Fruit fly (Drosophila melanogaster) whole organism, wandering third instar larva: ENCODE measurements around the gene CG33631.

Source experiments
- Abd-B ChIP-seq: fragments of >200 bp; optimal IDR thresholded peaks from 2 replicates; lab custom pipeline; 2017; ENCODE audit warnings: missing biosample characterization, missing genetic modification characterization
- CG32264 ChIP-seq: fragments of 200-800 bp; sonication (Bioruptor generic); optimal IDR thresholded peaks from 2 replicates; lab custom pipeline; 2016; ENCODE audit warnings: missing biosample characterization, missing genetic modification characterization
- CrebA ChIP-seq: fragments of 200-800 bp; sonication (Bioruptor generic); optimal IDR thresholded peaks from 2 replicates; lab custom pipeline; 2016; ENCODE audit warnings: missing biosample characterization, mild to moderate bottlenecking, missing genetic modification characterization, borderline replicate concordance
- Dfd ChIP-seq: fragments of >200 bp; optimal IDR thresholded peaks from 2 replicates; lab custom pipeline; 2017; ENCODE audit warnings: missing biosample characterization, missing genetic modification characterization
- Dif ChIP-seq: fragments of 200-275, 200-300 bp; sonication (Bioruptor generic); optimal IDR thresholded peaks from 2 replicates; lab custom pipeline; 2018; ENCODE audit warnings: missing biosample characterization, missing genetic modification characterization; ENCODE audit not compliant: partially characterized antibody
- GATAd ChIP-seq: sonication (Bioruptor generic); optimal IDR thresholded peaks from 2 replicates; lab custom pipeline; 2016; ENCODE audit warnings: missing biosample characterization, missing genetic modification characterization
- HLH106 ChIP-seq: fragments of 200-800 bp; optimal IDR thresholded peaks from 3 replicates; lab custom pipeline; 2019; ENCODE audit warnings: missing biosample characterization, mild to moderate bottlenecking, missing genetic modification characterization, moderate library complexity
- Hr78 ChIP-seq: fragments of >200 bp; optimal IDR thresholded peaks from 2 replicates; lab custom pipeline; 2017; ENCODE audit warnings: missing biosample characterization, missing genetic modification characterization
- Hr83 ChIP-seq: fragments of 200-300 bp; sonication (Bioruptor generic); optimal IDR thresholded peaks from 2 replicates; lab custom pipeline; 2016; ENCODE audit warnings: missing biosample characterization, mild to moderate bottlenecking, missing genetic modification characterization, moderate library complexity; ENCODE audit not compliant: poor library complexity, severe bottlenecking
- Jra ChIP-seq: sonication (Bioruptor generic); optimal IDR thresholded peaks from 2 replicates; lab custom pipeline; 2016; ENCODE audit warnings: missing biosample characterization, missing genetic modification characterization
- Mio ChIP-seq: sonication (Bioruptor generic); optimal IDR thresholded peaks from 2 replicates; lab custom pipeline; 2016; ENCODE audit warnings: missing biosample characterization, missing genetic modification characterization
- Myc ChIP-seq: fragments of >200 bp; optimal IDR thresholded peaks from 2 replicates; lab custom pipeline; 2017
- OdsH ChIP-seq: fragments of 200-800 bp; sonication (Bioruptor generic); optimal IDR thresholded peaks from 2 replicates; lab custom pipeline; 2016; ENCODE audit warnings: missing biosample characterization, mild to moderate bottlenecking, missing genetic modification characterization
- Rel ChIP-seq, 2 experiments: fragments of 200-800 bp; sonication (Bioruptor generic) in 1 of 2; optimal IDR thresholded peaks; 2 replicates in 1 of 2; 3 replicates in 1 of 2; lab custom pipeline; 2016 to 2019; ENCODE audit warnings: mild to moderate bottlenecking in 2 of 2, missing biosample characterization in 2 of 2, missing genetic modification characterization in 2 of 2, moderate library complexity in 1 of 2
- Vsx2 ChIP-seq: fragments of 200-300, 225-300 bp; sonication (Bioruptor generic); optimal IDR thresholded peaks from 2 replicates; lab custom pipeline; 2018; ENCODE audit warnings: missing biosample characterization, missing genetic modification characterization; ENCODE audit not compliant: partially characterized antibody
- br ChIP-seq: fragments of 200-800 bp; sonication (Bioruptor generic); optimal IDR thresholded peaks from 2 replicates; lab custom pipeline; 2016; ENCODE audit warnings: missing biosample characterization, missing genetic modification characterization
- brk ChIP-seq: fragments of 200-800 bp; sonication (Bioruptor generic); optimal IDR thresholded peaks from 2 replicates; lab custom pipeline; 2016; ENCODE audit warnings: missing biosample characterization, mild to moderate bottlenecking, missing genetic modification characterization
- dl ChIP-seq, 2 experiments: fragments of 175-275, 200-275 bp in 1 of 2; fragments of 200-275 bp in 1 of 2; sonication (Bioruptor generic); optimal IDR thresholded peaks; lab custom pipeline; 2018; ENCODE audit warnings: mild to moderate bottlenecking in 2 of 2, missing biosample characterization in 2 of 2, missing genetic modification characterization in 2 of 2, moderate library complexity in 2 of 2; ENCODE audit not compliant: partially characterized antibody in 2 of 2, insufficient read depth in 1 of 2
- ey ChIP-seq: fragments of 200-800 bp; sonication (Bioruptor generic); optimal IDR thresholded peaks from 2 replicates; lab custom pipeline; 2016; ENCODE audit warnings: missing biosample characterization, missing genetic modification characterization
- foxo ChIP-seq, 2 experiments: fragments of 200-800 bp; sonication (Bioruptor generic); optimal IDR thresholded peaks; 2 replicates in 1 of 2; 3 replicates in 1 of 2; lab custom pipeline; 2016 to 2017; ENCODE audit warnings: missing biosample characterization in 2 of 2, missing genetic modification characterization in 2 of 2
- fru ChIP-seq: fragments of 200-800 bp; sonication (Bioruptor generic); optimal IDR thresholded peaks from 3 replicates; lab custom pipeline; 2016; ENCODE audit warnings: missing biosample characterization, mild to moderate bottlenecking, missing genetic modification characterization
- h ChIP-seq: fragments of 200-800 bp; sonication (Bioruptor generic); optimal IDR thresholded peaks from 3 replicates; lab custom pipeline; 2016; ENCODE audit warnings: missing biosample characterization, mild to moderate bottlenecking, missing genetic modification characterization
- jim ChIP-seq: fragments of 175-275, 200-325 bp; sonication (Bioruptor generic); optimal IDR thresholded peaks from 2 replicates; lab custom pipeline; 2016; ENCODE audit warnings: missing biosample characterization, mild to moderate bottlenecking, missing genetic modification characterization
- lola ChIP-seq: fragments of >200 bp; optimal IDR thresholded peaks from 2 replicates; lab custom pipeline; 2017; ENCODE audit warnings: missing biosample characterization, missing genetic modification characterization
- psq ChIP-seq: fragments of 200-800 bp; sonication (Bioruptor generic); optimal IDR thresholded peaks from 3 replicates; lab custom pipeline; 2017; ENCODE audit warnings: missing biosample characterization, mild to moderate bottlenecking, missing genetic modification characterization, moderate library complexity
- rgr ChIP-seq: fragments of 200-800 bp; sonication (Bioruptor generic); optimal IDR thresholded peaks from 3 replicates; lab custom pipeline; 2016; ENCODE audit warnings: missing biosample characterization, mild to moderate bottlenecking, missing genetic modification characterization
- sage ChIP-seq: fragments of 200-800 bp; sonication (Bioruptor generic); optimal IDR thresholded peaks from 2 replicates; lab custom pipeline; 2016; ENCODE audit warnings: missing biosample characterization, mild to moderate bottlenecking, missing genetic modification characterization
- sv ChIP-seq: fragments of 200-800 bp; sonication (Bioruptor generic); optimal IDR thresholded peaks from 3 replicates; lab custom pipeline; 2016; ENCODE audit warnings: missing biosample characterization, missing genetic modification characterization
- tai ChIP-seq: sonication (Bioruptor generic); optimal IDR thresholded peaks from 2 replicates; lab custom pipeline; 2016; ENCODE audit warnings: missing biosample characterization, missing genetic modification characterization
- usp ChIP-seq: fragments of >200 bp; optimal IDR thresholded peaks from 2 replicates; lab custom pipeline; 2017; ENCODE audit warnings: missing biosample characterization, missing genetic modification characterization
- woc ChIP-seq: sonication (Bioruptor generic); optimal IDR thresholded peaks from 2 replicates; lab custom pipeline; 2016; ENCODE audit warnings: missing biosample characterization, mild to moderate bottlenecking, missing genetic modification characterization

CG33631 gene

dm6 chr3R:10067605-10068004 is 3.8 kb downstream of the CG33631 start, which contains the start of gene CG33784:
TSS of gene CG33784 (plus strand) at chr3R:10067905.
- TF ChIP-seq foxo (GFP tag; optimal IDR thresholded peaks at IDR 0.05; lab: Kevin White, UChicago) (no peak), brk (GFP tag; lab: Kevin White, UChicago) (no peak), psq (GFP tag; lab: Kevin White, UChicago) (no peak), woc (GFP tag; lab: Kevin White, UChicago) (no peak), sv (GFP tag; lab: Kevin White, UChicago) (no peak), CG32264 (no peak), lola (GFP tag; lab: Kevin White, UChicago) (no peak), tai (GFP tag; lab: Kevin White, UChicago) (no peak), Myc (lab: Kevin White, UChicago) (no peak), ey (GFP tag; lab: Kevin White, UChicago) (no peak), jim (GFP tag; lab: Kevin White, UChicago) (no peak)

DNA sequence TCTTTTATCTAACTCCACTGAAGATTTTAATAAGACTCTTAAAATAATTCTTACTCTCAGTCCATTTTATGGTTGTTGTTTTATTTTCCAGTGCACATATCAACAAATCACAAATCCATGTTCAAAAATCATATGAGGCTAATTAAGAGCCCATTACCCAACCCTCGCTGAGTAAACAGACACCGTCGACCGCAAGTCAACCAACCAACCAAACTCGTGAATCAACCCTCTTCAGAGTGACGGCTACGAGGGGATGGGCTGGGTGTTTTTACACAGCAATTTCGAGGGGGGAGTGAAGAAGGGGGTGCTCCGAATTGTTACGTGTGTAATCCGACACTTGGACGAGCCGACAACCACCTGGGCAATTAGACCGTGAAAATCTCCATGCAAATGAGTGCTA is 5.0 kb downstream of the CG33631 start:
- TF ChIP-seq tai (GFP tag; lab: Kevin White, UChicago): no peak
- peak; percentile 92 for TF ChIP-seq Vsx2 (GFP tag; lab: Kevin White, UChicago)

DNA sequence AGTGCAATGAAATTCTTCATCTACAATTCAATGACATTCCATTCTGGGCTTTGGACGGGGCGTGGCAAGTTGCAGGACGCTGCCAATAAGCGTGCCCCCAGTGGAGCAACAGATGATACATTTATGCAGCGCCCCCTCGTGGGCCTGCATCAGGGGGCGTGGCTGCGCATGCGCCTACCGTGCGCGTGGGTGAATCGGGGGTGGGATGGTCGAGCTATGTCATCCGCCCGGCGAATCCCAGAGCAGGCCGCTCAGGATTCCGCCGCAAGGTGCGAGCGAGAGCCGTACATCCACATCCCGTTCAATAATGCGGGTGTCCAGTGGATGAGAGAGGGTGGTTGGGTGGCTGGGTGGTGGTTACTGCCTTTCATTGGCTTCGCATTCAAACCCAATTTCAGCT is 6.4 kb downstream of the CG33631 start:
- TF ChIP-seq usp (no peak), HLH106 (tag; lab: Kevin White, UChicago) (no peak), Mio (no peak), ey (GFP tag; lab: Kevin White, UChicago) (no peak), Myc (lab: Kevin White, UChicago) (no peak), dl (GFP tag; optimal IDR thresholded peaks at IDR 0.05; lab: Kevin White, UChicago; ENCODE audit: insufficient read depth in 1 of 2, partially characterized antibody in 2 of 2) (peak in 1 of 2 experiments; percentile 13)

- TF ChIP-seq Vsx2 (GFP tag; lab: Kevin White, UChicago): no peak
- TF ChIP-seq Dfd (GFP tag; lab: Kevin White, UChicago): peak; percentile 25
Measured at dm6 chr3R:10070817-10071216, 7.0 kb downstream of the CG33631 start, which contains the start of gene nerfin-2. TSS of gene nerfin-2 (plus strand) at chr3R:10071117.

DNA sequence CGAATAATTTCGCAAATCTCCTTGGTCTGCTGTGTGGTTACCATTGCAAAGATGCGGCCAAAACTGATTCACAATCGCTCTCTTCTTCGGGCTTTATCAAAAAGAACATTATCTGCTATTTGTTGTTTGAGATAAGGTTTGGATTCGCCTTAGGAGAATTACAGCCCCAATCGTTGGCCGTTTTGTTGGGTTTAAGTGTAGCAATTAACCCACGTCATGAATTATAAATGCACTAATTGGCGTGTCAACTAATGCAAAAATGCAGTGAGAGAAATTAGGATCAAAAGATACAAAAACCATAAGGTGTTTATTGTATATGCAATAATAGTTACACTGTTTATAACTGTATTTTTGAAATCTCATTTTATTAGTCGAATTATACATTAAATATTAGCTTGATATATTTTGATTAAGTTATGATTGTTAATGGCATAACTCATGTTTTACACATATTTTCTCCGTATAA is 11.5 kb downstream of the CG33631 start, which contains the start of gene Alp13:
Alp13 (minus strand) TSS at position 51 of the 466 bp plus-strand sequence.
- TF ChIP-seq Jra (no peak), CrebA (GFP tag; lab: Kevin White, UChicago) (no peak), GATAd (GFP tag; lab: Kevin White, UChicago) (no peak), h (GFP tag; lab: Kevin White, UChicago) (no peak), usp (no peak)
- TF ChIP-seq, all 38 proteins: peak for 0

DNA sequence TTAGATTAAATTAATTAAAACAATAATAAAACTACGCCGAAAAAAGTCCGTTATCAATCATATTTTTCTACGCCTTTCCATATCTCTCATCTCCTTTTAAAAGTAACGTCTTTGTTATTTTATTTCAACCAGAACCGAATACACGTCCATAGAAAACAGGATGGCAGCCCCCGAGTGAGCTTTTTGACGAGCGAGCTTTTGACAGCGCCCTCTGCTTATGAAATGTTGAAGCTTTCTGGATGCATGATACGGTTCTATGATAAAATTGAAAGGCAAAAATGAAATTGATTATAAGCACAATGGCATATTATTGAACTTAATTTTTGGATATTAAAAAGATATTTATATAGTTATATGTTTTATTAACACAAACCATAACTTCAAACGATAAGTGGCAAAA is 12.9 kb downstream of the CG33631 start:
- TF ChIP-seq sage (GFP tag; lab: Kevin White, UChicago) (no peak), Dif (GFP tag; lab: Kevin White, UChicago) (no peak), Vsx2 (GFP tag; lab: Kevin White, UChicago) (no peak), usp (no peak), HLH106 (tag; lab: Kevin White, UChicago) (peak; percentile 26), OdsH (peak; percentile 6), br (GFP tag; lab: Kevin White, UChicago) (peak; percentile 28), h (GFP tag; lab: Kevin White, UChicago) (peak; percentile 23), Hr83 (peak; percentile 65), lola (GFP tag; lab: Kevin White, UChicago) (no peak), fru (GFP tag; lab: Kevin White, UChicago) (peak; percentile 17), foxo (GFP tag; optimal IDR thresholded peaks at IDR 0.05; lab: Kevin White, UChicago) (peak in 1 of 2 experiments; percentile 24), Mio (no peak), rgr (GFP tag; lab: Kevin White, UChicago) (peak; percentile 46), Abd-B (GFP tag; lab: Kevin White, UChicago) (no peak), sv (GFP tag; lab: Kevin White, UChicago) (no peak), psq (GFP tag; lab: Kevin White, UChicago) (no peak), GATAd (GFP tag; lab: Kevin White, UChicago) (no peak), Myc (lab: Kevin White, UChicago) (no peak), brk (GFP tag; lab: Kevin White, UChicago) (peak; percentile 4), Rel (GFP tag; optimal IDR thresholded peaks at IDR 0.05; lab: Kevin White, UChicago) (no peak), Rel (tag; optimal IDR thresholded peaks at IDR 0.05; lab: Kevin White, UChicago) (no peak), CG32264 (no peak), Hr78 (no peak)
